Worm (Caenorhabditis elegans) whole organism, mixed stage, embryonic: ENCODE measurements around the gene nhr-197.

Source experiments
- elt-1 ChIP-seq: sonication (generic microtip); optimal IDR thresholded peaks from 2 replicates; lab custom pipeline; 2017; ENCODE audit warnings: missing genetic modification characterization, mild to moderate bottlenecking, missing compliant biosample characterization, antibody characterized with exemption, moderate library complexity, borderline replicate concordance; ENCODE audit not compliant: insufficient read depth
- elt-3 ChIP-seq: fragments of 150-350 bp; optimal IDR thresholded peaks from 2 replicates; lab custom pipeline; 2014; ENCODE audit warnings: missing biosample characterization, missing genetic modification characterization
- lsy-2 ChIP-seq: fragments of 150-350 bp; optimal IDR thresholded peaks from 2 replicates; lab custom pipeline; 2014; ENCODE audit warnings: missing biosample characterization, missing genetic modification characterization
- mab-5 ChIP-seq: fragments of 150-350 bp; optimal IDR thresholded peaks from 2 replicates; lab custom pipeline; 2014; ENCODE audit warnings: missing biosample characterization, missing genetic modification characterization
- mep-1 ChIP-seq: fragments of 150-350 bp; optimal IDR thresholded peaks from 2 replicates; lab custom pipeline; 2017; ENCODE audit warnings: missing biosample characterization, missing genetic modification reagents, missing genetic modification characterization, inconsistent platforms
- nhr-12 ChIP-seq: fragments of 150-350 bp; optimal IDR thresholded peaks from 2 replicates; lab custom pipeline; 2014; ENCODE audit warnings: missing biosample characterization, missing genetic modification characterization
- nhr-237 ChIP-seq: fragments of 150-350 bp; optimal IDR thresholded peaks from 2 replicates; lab custom pipeline; 2014; ENCODE audit warnings: missing biosample characterization, missing genetic modification characterization
- nhr-76 ChIP-seq: sonication (generic microtip); optimal IDR thresholded peaks from 2 replicates; lab custom pipeline; 2017; ENCODE audit warnings: missing biosample characterization, missing genetic modification characterization
- sem-2 ChIP-seq: fragments of 200-800 bp; sonication (Bioruptor generic); optimal IDR thresholded peaks from 2 replicates; lab custom pipeline; 2018; ENCODE audit warnings: mild to moderate bottlenecking, missing genetic modification characterization, missing compliant biosample characterization
- snpc-4 ChIP-seq: fragments of 150-350 bp; optimal IDR thresholded peaks from 2 replicates; lab custom pipeline; 2014; ENCODE audit warnings: missing biosample characterization, missing genetic modification characterization
- unc-62 ChIP-seq: fragments of 150-350 bp; optimal IDR thresholded peaks from 2 replicates; lab custom pipeline; 2014; ENCODE audit warnings: missing biosample characterization, missing genetic modification reagents, missing genetic modification characterization
- ztf-11 ChIP-seq: fragments of 150-350 bp; optimal IDR thresholded peaks from 2 replicates; lab custom pipeline; 2014; ENCODE audit warnings: missing biosample characterization, missing genetic modification characterization

DNA sequence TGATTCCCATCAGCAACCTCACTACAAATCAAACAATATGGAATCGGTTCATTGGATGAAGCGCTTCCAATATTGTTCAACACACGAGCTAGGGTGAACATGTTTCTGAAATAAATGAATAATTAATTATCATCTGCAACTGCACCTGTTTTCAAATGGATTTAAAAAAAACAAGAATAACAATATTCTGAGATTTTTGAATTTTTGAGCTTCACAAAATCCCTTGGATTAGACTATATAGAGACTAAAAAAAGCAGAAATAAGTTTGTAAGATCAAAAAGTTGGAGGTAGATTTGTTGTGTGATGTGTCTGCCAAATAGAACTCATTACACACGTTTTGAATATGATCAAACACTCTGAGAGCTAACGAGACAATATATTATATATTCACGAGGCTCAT is 12.0 kb downstream of the nhr-197 start, which contains the start of gene nhr-199:
- TF ChIP-seq elt-1 = no peak
- TF ChIP-seq unc-62 (GFP tag; lab: Kevin White, UChicago) = no peak
- no peak for TF ChIP-seq sem-2 (GFP tag; lab: Kevin White, UChicago)
- TF ChIP-seq mab-5 (tag; lab: Kevin White, UChicago) = no peak
- TF ChIP-seq elt-3 (tag; lab: Kevin White, UChicago) = no peak
- no peak for TF ChIP-seq nhr-76 (tag; lab: Kevin White, UChicago)
- TF ChIP-seq ztf-11 (tag; lab: Kevin White, UChicago) = no peak
- TF ChIP-seq nhr-237 (tag; lab: Kevin White, UChicago) = no peak
- TF ChIP-seq lsy-2 (tag; lab: Kevin White, UChicago) = no peak
- TF ChIP-seq mep-1 (tag; lab: Kevin White, UChicago) = no peak
- no peak for TF ChIP-seq nhr-12 (tag; lab: Kevin White, UChicago)
- no peak for TF ChIP-seq snpc-4 (tag; lab: Kevin White, UChicago)
